Worm (Caenorhabditis elegans) whole organism, late embryonic: ENCODE data around the gene gcy-15.

Experiments
- npax-4 ChIP-seq: sonication (generic microtip); optimal IDR thresholded peaks from 2 replicates; lab custom pipeline; 2016; ENCODE audit warnings: missing genetic modification characterization, missing compliant biosample characterization
- ref-2 ChIP-seq: sonication (generic microtip); optimal IDR thresholded peaks from 2 replicates; lab custom pipeline; 2016; ENCODE audit warnings: missing genetic modification characterization, missing compliant biosample characterization

DNA sequence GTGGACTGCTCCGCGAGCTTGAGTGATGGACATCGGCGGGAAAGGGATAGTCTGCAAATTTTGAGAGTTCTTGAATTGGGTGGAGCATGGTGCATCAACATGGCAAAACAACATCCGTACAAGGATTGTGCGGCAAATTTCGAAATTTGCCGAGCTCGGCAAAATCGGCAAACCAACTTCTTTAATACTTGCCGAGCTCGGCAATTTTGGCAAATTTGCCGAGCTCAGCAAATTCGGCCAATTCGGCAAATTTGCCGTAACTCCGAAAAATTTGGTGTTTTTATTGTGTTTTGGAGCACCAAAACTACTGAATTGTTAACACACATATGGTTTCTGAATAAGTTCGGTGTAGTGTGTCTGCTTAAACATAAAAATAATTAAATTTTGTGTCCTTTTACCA is 26.8 kb downstream of the gcy-15 start, which contains the start of gene fbxc-55:
- no peak for TF ChIP-seq npax-4 (tag; lab: Kevin White, UChicago)
- no peak for TF ChIP-seq ref-2
